Fruit fly (Drosophila melanogaster): ENCODE measurements around the gene Peritrophin-15b.

The Peritrophin-15b gene

DNA sequence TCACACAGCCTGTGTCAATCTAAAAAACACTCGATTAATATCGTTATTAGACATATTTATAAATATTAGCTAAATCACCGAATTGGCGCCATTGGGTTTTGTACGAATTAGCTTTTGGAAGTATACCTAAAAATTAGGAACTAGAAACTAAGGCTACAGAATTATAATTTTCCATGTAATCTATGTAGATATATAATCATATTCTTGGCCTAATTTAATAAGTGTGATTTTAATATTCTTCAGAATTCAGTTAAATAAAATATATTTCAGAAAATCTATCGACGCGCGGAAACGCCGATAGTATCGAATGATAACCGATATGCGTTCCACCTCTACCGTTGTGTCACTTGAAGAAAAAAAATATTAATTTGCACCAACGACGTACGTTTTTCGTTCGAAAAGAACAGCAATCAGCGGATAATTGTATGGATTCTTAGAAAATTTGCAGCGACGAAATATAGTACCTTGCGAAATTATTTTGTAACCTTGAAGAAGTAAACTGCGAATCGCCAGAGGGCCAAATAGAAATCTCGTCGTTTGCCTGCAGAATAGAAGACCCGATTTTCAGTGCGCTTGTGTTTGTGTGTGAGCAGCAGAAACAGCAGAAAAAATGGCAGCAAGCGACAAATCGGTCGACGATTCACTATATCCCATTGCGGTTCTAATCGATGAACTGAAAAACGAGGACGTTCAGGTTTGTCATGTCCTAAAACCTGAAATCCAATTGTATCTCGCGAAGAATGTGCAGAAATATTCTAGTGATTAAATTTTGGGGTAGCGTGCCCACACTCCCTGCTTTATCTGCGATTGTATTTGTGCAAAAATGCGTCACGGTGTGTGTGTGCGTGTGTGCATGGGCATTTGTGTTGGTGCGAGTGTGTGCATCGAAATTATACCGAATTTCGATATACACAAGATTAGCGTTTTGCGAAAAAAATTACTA lies 28.8 kb downstream of the Peritrophin-15b start, which contains the start of gene Pp2A-29B (continued):
- no peak for TF ChIP-seq Neu2 (GFP tag; optimal IDR thresholded peaks at IDR 0.05; ENCODE audit: borderline replicate concordance)
- no peak for TF ChIP-seq CG12219 (GFP tag; optimal IDR thresholded peaks at IDR 0.05)
- no peak for TF ChIP-seq B-H1 (GFP tag; IDR thresholded peaks at IDR 0.05)
- no peak for TF ChIP-seq Hr39 (optimal IDR thresholded peaks at IDR 0.05)
- no peak for TF ChIP-seq CG12071 (GFP tag; optimal IDR thresholded peaks at IDR 0.05)
- TF ChIP-seq CG10366 (GFP tag; IDR thresholded peaks at IDR 0.05) = no peak
- TF ChIP-seq Hsf (GFP tag; optimal IDR thresholded peaks at IDR 0.05) = peak; percentile 18
- TF ChIP-seq maf-S (GFP tag; optimal IDR thresholded peaks at IDR 0.05) = no peak
- no peak for TF ChIP-seq HLH3B (GFP tag; IDR thresholded peaks at IDR 0.05)
- TF ChIP-seq MBD-R2 (GFP tag; IDR thresholded peaks at IDR 0.05) = 0 out of 2 replicates have a peak, but pooled peaks have one; percentile 7
- no peak for TF ChIP-seq her (GFP tag; optimal IDR thresholded peaks at IDR 0.05)
- peak; percentile 31 for TF ChIP-seq Ets97D (GFP tag; optimal IDR thresholded peaks at IDR 0.05)
- no peak for TF ChIP-seq fd96Cb (tag; optimal IDR thresholded peaks at IDR 0.05)
- no peak for TF ChIP-seq sc (optimal IDR thresholded peaks at IDR 0.05)
- no peak for TF ChIP-seq sc (GFP tag; optimal IDR thresholded peaks at IDR 0.05)
- peak; percentile 57 for TF ChIP-seq B-H2 (GFP tag; optimal IDR thresholded peaks at IDR 0.05)
- TF ChIP-seq CG31224 (GFP tag; IDR thresholded peaks at IDR 0.05) = no peak
- TF ChIP-seq h (optimal IDR thresholded peaks at IDR 0.05) = no peak
- no peak for TF ChIP-seq CG4360 (GFP tag; IDR thresholded peaks at IDR 0.05)
- TF ChIP-seq tup (GFP tag; optimal IDR thresholded peaks at IDR 0.05) = no peak
- TF ChIP-seq gem (tag; optimal IDR thresholded peaks at IDR 0.05) = peak; percentile 48
- no peak for TF ChIP-seq CG1233 (GFP tag; optimal IDR thresholded peaks at IDR 0.05)
- TF ChIP-seq Doc2 (GFP tag; IDR thresholded peaks at IDR 0.05) = no peak
- peak; percentile 92 for TF ChIP-seq Sry-δ (GFP tag; optimal IDR thresholded peaks at IDR 0.05)
- no peak for TF ChIP-seq ftz-f1 (GFP tag; optimal IDR thresholded peaks at IDR 0.05)
- TF ChIP-seq CG17829 (tag; optimal IDR thresholded peaks at IDR 0.05) = peak; percentile 53
- TF ChIP-seq Dad (GFP tag; optimal IDR thresholded peaks at IDR 0.05) = no peak
- no peak for TF ChIP-seq gsb (GFP tag; IDR thresholded peaks at IDR 0.05)
- TF ChIP-seq CG10654 (GFP tag; optimal IDR thresholded peaks at IDR 0.05) = no peak
- TF ChIP-seq unpg (GFP tag; optimal IDR thresholded peaks at IDR 0.05) = no peak
- TF ChIP-seq CG8281 (tag; optimal IDR thresholded peaks at IDR 0.05) = no peak
- no peak for TF ChIP-seq CG8944 (GFP tag; optimal IDR thresholded peaks at IDR 0.05)
- TF ChIP-seq CG18262 (tag; optimal IDR thresholded peaks at IDR 0.05) = peak; percentile 45
- no peak for TF ChIP-seq sisA (GFP tag; IDR thresholded peaks at IDR 0.05)
- no peak for TF ChIP-seq Ptx1 (GFP tag; IDR thresholded peaks at IDR 0.05)
- TF ChIP-seq Hand (GFP tag; optimal IDR thresholded peaks at IDR 0.05) = peak; percentile 34
- peak; percentile 35 for TF ChIP-seq CG9437 (GFP tag; optimal IDR thresholded peaks at IDR 0.05)
- no peak for TF ChIP-seq Rx (GFP tag; IDR thresholded peaks at IDR 0.05)
- TF ChIP-seq CG14965 (GFP tag; optimal IDR thresholded peaks at IDR 0.05; ENCODE audit: borderline replicate concordance) = no peak
- peak; percentile 83 for TF ChIP-seq CG14710 (tag; optimal IDR thresholded peaks at IDR 0.05)
- TF ChIP-seq tgo (GFP tag; IDR thresholded peaks at IDR 0.05) = no peak
- TF ChIP-seq Oaz (GFP tag; IDR thresholded peaks at IDR 0.05) = no peak
- TF ChIP-seq dmrt99B (tag; optimal IDR thresholded peaks at IDR 0.05) = no peak
- TF ChIP-seq HLH4C (GFP tag; IDR thresholded peaks at IDR 0.05; ENCODE audit: partially characterized antibody) = peak; percentile 99
- TF ChIP-seq ken (GFP tag; IDR thresholded peaks at IDR 0.05) = no peak
- no peak for TF ChIP-seq CG10979 (tag; optimal IDR thresholded peaks at IDR 0.05)
- TF ChIP-seq Ada2b (GFP tag; IDR thresholded peaks at IDR 0.05) = no peak
- no peak for TF ChIP-seq Six4 (GFP tag; optimal IDR thresholded peaks at IDR 0.05)
- peak; percentile 37 for TF ChIP-seq sens (GFP tag)
- no peak for TF ChIP-seq CG7987 (GFP tag; optimal IDR thresholded peaks at IDR 0.05)
- TF ChIP-seq scrt (GFP tag; optimal IDR thresholded peaks at IDR 0.05) = peak; percentile 22
